Worm (Caenorhabditis elegans): Measurements from ENCODE around the gene his-17.
"Not testable (repeated sequence)": the region's sequence is repeated elsewhere in the genome, so short reads cannot be mapped to it uniquely, and the experiment has no call there.

Gene his-17

ce11 chrV:8906896-8907295, 9.1 kb upstream of the his-17 start, which contains the start of gene frpr-11:
TSS of gene frpr-11 (plus strand) at chrV:8907196.
- TF ChIP-seq med-1 (GFP tag; optimal IDR thresholded peaks at IDR 0.05; ENCODE audit: insufficient read depth) (no peak), ztf-29 (GFP tag; IDR thresholded peaks at IDR 0.05) (no peak), klf-2 (GFP tag; conservative IDR thresholded peaks at IDR 0.05) (no peak), cog-1 (tag; optimal IDR thresholded peaks at IDR 0.05) (no peak), ztf-23 (GFP tag; IDR thresholded peaks at IDR 0.05) (no peak), T22C8.4 (GFP tag; IDR thresholded peaks at IDR 0.05) (no peak), tab-1 (GFP tag; IDR thresholded peaks at IDR 0.05) (no peak), ref-1 (GFP tag; conservative IDR thresholded peaks at IDR 0.05) (no peak), flt-1 (GFP tag; IDR thresholded peaks at IDR 0.05) (no peak)

ce11 chrV:8905656-8906055, 7.9 kb upstream of the his-17 start:
- TF ChIP-seq T22C8.4 (GFP tag; IDR thresholded peaks at IDR 0.05) (no peak), ztf-23 (GFP tag; IDR thresholded peaks at IDR 0.05) (no peak), flt-1 (GFP tag; IDR thresholded peaks at IDR 0.05) (no peak), ref-1 (GFP tag; conservative IDR thresholded peaks at IDR 0.05) (no peak), med-1 (GFP tag; optimal IDR thresholded peaks at IDR 0.05; ENCODE audit: insufficient read depth) (no peak), klf-2 (GFP tag; conservative IDR thresholded peaks at IDR 0.05) (no peak), ztf-29 (GFP tag; IDR thresholded peaks at IDR 0.05) (no peak), tab-1 (GFP tag; IDR thresholded peaks at IDR 0.05) (no peak), cog-1 (tag; optimal IDR thresholded peaks at IDR 0.05) (no peak)

ce11 chrV:8903916-8904315, 6.1 kb upstream of the his-17 start:
- TF ChIP-seq cog-1 (tag; optimal IDR thresholded peaks at IDR 0.05) (no peak), tab-1 (GFP tag; IDR thresholded peaks at IDR 0.05) (no peak), flt-1 (GFP tag; IDR thresholded peaks at IDR 0.05) (no peak), med-1 (GFP tag; optimal IDR thresholded peaks at IDR 0.05; ENCODE audit: insufficient read depth) (no peak), ref-1 (GFP tag; conservative IDR thresholded peaks at IDR 0.05) (no peak), ztf-23 (GFP tag; IDR thresholded peaks at IDR 0.05) (no peak), ztf-29 (GFP tag; IDR thresholded peaks at IDR 0.05) (no peak), klf-2 (GFP tag; conservative IDR thresholded peaks at IDR 0.05) (no peak), T22C8.4 (GFP tag; IDR thresholded peaks at IDR 0.05) (no peak)

- no peak for TF ChIP-seq ref-1 (GFP tag; conservative IDR thresholded peaks at IDR 0.05)
- TF ChIP-seq T22C8.4 (GFP tag; IDR thresholded peaks at IDR 0.05) = no peak
- TF ChIP-seq med-1 (GFP tag; optimal IDR thresholded peaks at IDR 0.05; ENCODE audit: insufficient read depth) = no peak
- TF ChIP-seq tab-1 (GFP tag; IDR thresholded peaks at IDR 0.05) = no peak
- TF ChIP-seq ztf-23 (GFP tag; IDR thresholded peaks at IDR 0.05) = no peak
- no peak for TF ChIP-seq ztf-29 (GFP tag; IDR thresholded peaks at IDR 0.05)
- TF ChIP-seq klf-2 (GFP tag; conservative IDR thresholded peaks at IDR 0.05) = no peak
- TF ChIP-seq flt-1 (GFP tag; IDR thresholded peaks at IDR 0.05) = no peak
- TF ChIP-seq cog-1 (tag; optimal IDR thresholded peaks at IDR 0.05) = no peak
Observed at ce11 chrV:8902697-8903096, 4.9 kb upstream of the his-17 start, which contains the start of gene frpr-12. TSS of gene frpr-12 (plus strand) at chrV:8902997.

- no peak for TF ChIP-seq ztf-23 (GFP tag; IDR thresholded peaks at IDR 0.05)
Observed at ce11 chrV:8898756-8899155, 964 bp upstream of the his-17 start, which contains the start of gene frpr-13. TSS of gene frpr-13 (plus strand) at chrV:8899056.

- not testable (repeated sequence) for TF ChIP-seq tab-1 (GFP tag; IDR thresholded peaks at IDR 0.05); T22C8.4 (GFP tag; IDR thresholded peaks at IDR 0.05); cog-1 (tag; optimal IDR thresholded peaks at IDR 0.05)
Observed at ce11 chrV:8861949-8862348, 35.8 kb downstream of the his-17 start, which contains the start of gene F07B7.12. TSS of gene F07B7.12 (minus strand) at chrV:8862049.

Data from whole organism, midembryonic.